5 fruit fly cellular contexts compared by ENCODE assay signal in genomic region chr3L:1342133-1342580, dm6.
TF ChIP-seq lines count a peak whose summit lies in the region.

Gene indra (minus strand): TSS chr3L:1342403.

- TF ChIP-seq CTCF in whole organism, embryonic (GFP tag; optimal IDR thresholded peaks at IDR 0.05; lab: Kevin White, UChicago): no peak

TF ChIP-seq in whole organism, adult, 20 proteins besides CTCF, POLR2A, EP300 and RAD21 (continues in another document):
- peak; percentile 28 for TF ChIP-seq CG33017 (tag; optimal IDR thresholded peaks at IDR 0.05; lab: Kevin White, UChicago)
- TF ChIP-seq Hr96 (GFP tag; optimal IDR thresholded peaks at IDR 0.05; lab: Kevin White, UChicago): no peak
- no peak for TF ChIP-seq CG5204 (GFP tag; optimal IDR thresholded peaks at IDR 0.05; lab: Kevin White, UChicago)
- TF ChIP-seq Crg-1 (GFP tag; optimal IDR thresholded peaks at IDR 0.05; lab: Kevin White, UChicago): peak; percentile 64
- peak; percentile 26 for TF ChIP-seq tj (GFP tag; optimal IDR thresholded peaks at IDR 0.05; lab: Kevin White, UChicago)
- TF ChIP-seq CG11617 (GFP tag; optimal IDR thresholded peaks at IDR 0.05; lab: Kevin White, UChicago): peak; percentile 74
- TF ChIP-seq kay (GFP tag; lab: Kevin White, UChicago; ENCODE audit: borderline replicate concordance): no peak
- peak; percentile 26 for TF ChIP-seq CG1620 (GFP tag; optimal IDR thresholded peaks at IDR 0.05; lab: Kevin White, UChicago)
- peak; percentile 60 for TF ChIP-seq CG12768 (GFP tag; optimal IDR thresholded peaks at IDR 0.05; lab: Kevin White, UChicago)
- TF ChIP-seq cnc (optimal IDR thresholded peaks at IDR 0.05; lab: Kevin White, UChicago): no peak
- no peak for TF ChIP-seq toe (GFP tag; optimal IDR thresholded peaks at IDR 0.05; lab: Kevin White, UChicago)
- peak; percentile 64 for TF ChIP-seq ovo (GFP tag; optimal IDR thresholded peaks at IDR 0.05; lab: Kevin White, UChicago)
- TF ChIP-seq CG7045 (GFP tag; optimal IDR thresholded peaks at IDR 0.05; lab: Kevin White, UChicago): peak; percentile 59
- peak; percentile 38 for TF ChIP-seq pad (GFP tag; optimal IDR thresholded peaks at IDR 0.05; lab: Kevin White, UChicago)
- TF ChIP-seq cic (GFP tag; optimal IDR thresholded peaks at IDR 0.05; lab: Kevin White, UChicago): no peak
- TF ChIP-seq bab1 (GFP tag; optimal IDR thresholded peaks at IDR 0.05; lab: Kevin White, UChicago): peak; percentile 12
- TF ChIP-seq Clk (GFP tag; optimal IDR thresholded peaks at IDR 0.05; lab: Kevin White, UChicago): peak; percentile 31
- TF ChIP-seq CG7101 (tag; optimal IDR thresholded peaks at IDR 0.05; lab: Kevin White, UChicago): peak; percentile 64

TF ChIP-seq in whole organism, embryonic, 481 proteins besides CTCF, POLR2A, EP300 and RAD21 (continues in another document):
- peak; percentile 54 for TF ChIP-seq CG33213 (GFP tag; optimal IDR thresholded peaks at IDR 0.05; lab: Kevin White, UChicago)
- no peak for TF ChIP-seq CG5953 (GFP tag; IDR thresholded peaks at IDR 0.05; lab: Robert Waterston, UW)
- TF ChIP-seq pzg (GFP tag; optimal IDR thresholded peaks at IDR 0.05; lab: Kevin White, UChicago): peak; percentile 75
- peak; percentile 37 for TF ChIP-seq kay (GFP tag; optimal IDR thresholded peaks at IDR 0.05; lab: Kevin White, UChicago)
- TF ChIP-seq Scr (GFP tag; IDR thresholded peaks at IDR 0.05; lab: Robert Waterston, UW; ENCODE audit: partially characterized antibody): peak; percentile 68
- TF ChIP-seq CG5180 (GFP tag; optimal IDR thresholded peaks at IDR 0.05; lab: Kevin White, UChicago): no peak
- no peak for TF ChIP-seq kah (GFP tag; optimal IDR thresholded peaks at IDR 0.05; lab: Kevin White, UChicago)
- peak; percentile 49 for TF ChIP-seq Mes4 (GFP tag; optimal IDR thresholded peaks at IDR 0.05; lab: Kevin White, UChicago)
- peak; percentile 63 for TF ChIP-seq pho (GFP tag; optimal IDR thresholded peaks at IDR 0.05; lab: Kevin White, UChicago)
- no peak; the same call in 1 of the 2 replicates for TF ChIP-seq CG31441 (GFP tag; IDR thresholded peaks at IDR 0.05; lab: Robert Waterston, UW)
- TF ChIP-seq croc (GFP tag; conservative IDR thresholded peaks at IDR 0.05; lab: Robert Waterston, UW): no peak
- TF ChIP-seq CG1602 (GFP tag; optimal IDR thresholded peaks at IDR 0.05; lab: Kevin White, UChicago): peak; percentile 58
- no peak for TF ChIP-seq hkb (optimal IDR thresholded peaks at IDR 0.05; lab: Kevin White, UChicago)
- TF ChIP-seq hkb (GFP tag; IDR thresholded peaks at IDR 0.05; lab: Robert Waterston, UW): no peak; the same call in 1 of the 2 replicates
- TF ChIP-seq B-H1 (GFP tag; IDR thresholded peaks at IDR 0.05; lab: Robert Waterston, UW): no peak
- no peak for TF ChIP-seq Oaz (GFP tag; IDR thresholded peaks at IDR 0.05; lab: Robert Waterston, UW)
- TF ChIP-seq CG2678 (tag; optimal IDR thresholded peaks at IDR 0.05; lab: Kevin White, UChicago): no peak
- TF ChIP-seq CHES-1-like (GFP tag; optimal IDR thresholded peaks at IDR 0.05; lab: Kevin White, UChicago): peak; percentile 74
- TF ChIP-seq abd-A (tag; optimal IDR thresholded peaks at IDR 0.05; lab: Kevin White, UChicago): no peak

TF ChIP-seq in whole organism, prepupa, 60 proteins besides CTCF, POLR2A, EP300 and RAD21 (continues in another document):
- TF ChIP-seq CG8319 (GFP tag; optimal IDR thresholded peaks at IDR 0.05; lab: Kevin White, UChicago) (no peak), Hr38 (GFP tag; optimal IDR thresholded peaks at IDR 0.05; lab: Kevin White, UChicago) (no peak), CG11902 (GFP tag; optimal IDR thresholded peaks at IDR 0.05; lab: Kevin White, UChicago) (peak; percentile 47), CG34406 (GFP tag; optimal IDR thresholded peaks at IDR 0.05; lab: Kevin White, UChicago) (no peak), dsx (GFP tag; optimal IDR thresholded peaks at IDR 0.05; lab: Kevin White, UChicago; ENCODE audit: poor library complexity, severe bottlenecking) (no peak), spab (GFP tag; optimal IDR thresholded peaks at IDR 0.05; lab: Kevin White, UChicago) (no peak), CG9139 (GFP tag; optimal IDR thresholded peaks at IDR 0.05; lab: Kevin White, UChicago) (no peak), CG6276 (GFP tag; optimal IDR thresholded peaks at IDR 0.05; lab: Kevin White, UChicago) (no peak), vri (GFP tag; optimal IDR thresholded peaks at IDR 0.05; lab: Kevin White, UChicago) (peak; percentile 94), CG7368 (GFP tag; optimal IDR thresholded peaks at IDR 0.05; lab: Kevin White, UChicago) (no peak), Met (GFP tag; optimal IDR thresholded peaks at IDR 0.05; lab: Kevin White, UChicago) (no peak), cyc (GFP tag; optimal IDR thresholded peaks at IDR 0.05; lab: Kevin White, UChicago) (peak; percentile 66), CG10631 (GFP tag; optimal IDR thresholded peaks at IDR 0.05; lab: Kevin White, UChicago) (no peak), Ets96B (tag; optimal IDR thresholded peaks at IDR 0.05; lab: Kevin White, UChicago) (peak; percentile 47), Sox15 (GFP tag; optimal IDR thresholded peaks at IDR 0.05; lab: Kevin White, UChicago) (peak; percentile 38), CG11294 (GFP tag; IDR thresholded peaks at IDR 0.05; lab: Robert Waterston, UW) (0 out of 2 replicates have a peak, but pooled peaks have one; percentile 36), Eip78C (GFP tag; lab: Kevin White, UChicago) (peak; percentile 71), Ets21C (GFP tag; optimal IDR thresholded peaks at IDR 0.05; lab: Kevin White, UChicago) (no peak), CG6854 (GFP tag; optimal IDR thresholded peaks at IDR 0.05; lab: Kevin White, UChicago) (no peak), esn (GFP tag; optimal IDR thresholded peaks at IDR 0.05; lab: Kevin White, UChicago) (peak; percentile 76)

TF ChIP-seq in whole organism, pupa, 21 proteins besides CTCF, POLR2A, EP300 and RAD21:
- peak; percentile 38; the same call in 1 of the 2 replicates for TF ChIP-seq Ets98B (GFP tag; IDR thresholded peaks at IDR 0.05; lab: Robert Waterston, UW)
- no peak for TF ChIP-seq CG34367 (tag; optimal IDR thresholded peaks at IDR 0.05; lab: Kevin White, UChicago)
- no peak for TF ChIP-seq Pif1B (GFP tag; optimal IDR thresholded peaks at IDR 0.05; lab: Kevin White, UChicago)
- no peak for TF ChIP-seq CG9948 (tag; optimal IDR thresholded peaks at IDR 0.05; lab: Kevin White, UChicago)
- peak; percentile 32; the same call in 1 of the 2 replicates for TF ChIP-seq rn (GFP tag; IDR thresholded peaks at IDR 0.05; lab: Robert Waterston, UW)
- TF ChIP-seq CG15710 (tag; optimal IDR thresholded peaks at IDR 0.05; lab: Kevin White, UChicago): peak; percentile 54
- no peak for TF ChIP-seq gl (tag; optimal IDR thresholded peaks at IDR 0.05; lab: Kevin White, UChicago)
- no peak for TF ChIP-seq CG10348 (GFP tag; IDR thresholded peaks at IDR 0.05; lab: Robert Waterston, UW)
- TF ChIP-seq Pif1A (GFP tag; optimal IDR thresholded peaks at IDR 0.05; lab: Kevin White, UChicago): no peak
- TF ChIP-seq CG12605 (GFP tag; IDR thresholded peaks at IDR 0.05; lab: Robert Waterston, UW): 0 out of 2 replicates have a peak, but pooled peaks have one; percentile 14
- no peak for TF ChIP-seq D1 (tag; optimal IDR thresholded peaks at IDR 0.05; lab: Kevin White, UChicago)
- TF ChIP-seq EcR (GFP tag; optimal IDR thresholded peaks at IDR 0.05; lab: Kevin White, UChicago): no peak
- TF ChIP-seq CG8159 (tag; optimal IDR thresholded peaks at IDR 0.05; lab: Kevin White, UChicago): no peak
- TF ChIP-seq CG32121 (GFP tag; IDR thresholded peaks at IDR 0.05; lab: Robert Waterston, UW): 0 out of 2 replicates have a peak, but pooled peaks have one; percentile 32
- peak; percentile 41; the same call in 1 of the 3 replicates for TF ChIP-seq CG4496 (GFP tag; IDR thresholded peaks at IDR 0.05; lab: Robert Waterston, UW)
- no peak for TF ChIP-seq Snoo (tag; optimal IDR thresholded peaks at IDR 0.05; lab: Kevin White, UChicago)
- TF ChIP-seq CG17806 (tag; optimal IDR thresholded peaks at IDR 0.05; lab: Kevin White, UChicago): peak; percentile 29
TF ChIP-seq in whole organism, pupa: peak in this region for 7.

TF ChIP-seq in whole organism, wandering third instar larva, 38 proteins besides CTCF, POLR2A, EP300 and RAD21 (continues in another document):
- peak; percentile 31 for TF ChIP-seq psq (GFP tag; optimal IDR thresholded peaks at IDR 0.05; lab: Kevin White, UChicago)
- TF ChIP-seq OdsH (GFP tag; optimal IDR thresholded peaks at IDR 0.05; lab: Kevin White, UChicago): no peak
- TF ChIP-seq Hr78 (GFP tag; optimal IDR thresholded peaks at IDR 0.05; lab: Kevin White, UChicago): no peak
- TF ChIP-seq sage (GFP tag; optimal IDR thresholded peaks at IDR 0.05; lab: Kevin White, UChicago): no peak
- TF ChIP-seq jim (GFP tag; optimal IDR thresholded peaks at IDR 0.05; lab: Kevin White, UChicago): no peak
- TF ChIP-seq CG9705 (GFP tag; optimal IDR thresholded peaks at IDR 0.05; lab: Kevin White, UChicago): peak; percentile 35
- TF ChIP-seq Sp1 (GFP tag; optimal IDR thresholded peaks at IDR 0.05; lab: Kevin White, UChicago): peak; percentile 53
- no peak for TF ChIP-seq Rel (GFP tag; optimal IDR thresholded peaks at IDR 0.05; lab: Kevin White, UChicago)
- peak; percentile 46 for TF ChIP-seq Rel (tag; optimal IDR thresholded peaks at IDR 0.05; lab: Kevin White, UChicago)
- no peak for TF ChIP-seq br (GFP tag; optimal IDR thresholded peaks at IDR 0.05; lab: Kevin White, UChicago)
- peak; percentile 10 for TF ChIP-seq Mio (GFP tag; optimal IDR thresholded peaks at IDR 0.05; lab: Kevin White, UChicago)
- peak; percentile 79 for TF ChIP-seq ey (GFP tag; optimal IDR thresholded peaks at IDR 0.05; lab: Kevin White, UChicago)
- TF ChIP-seq pan (optimal IDR thresholded peaks at IDR 0.05; lab: Kevin White, UChicago): no peak
- TF ChIP-seq sv (GFP tag; optimal IDR thresholded peaks at IDR 0.05; lab: Kevin White, UChicago): peak; percentile 68
- peak; percentile 57 for TF ChIP-seq woc (GFP tag; optimal IDR thresholded peaks at IDR 0.05; lab: Kevin White, UChicago)
- TF ChIP-seq tai (GFP tag; optimal IDR thresholded peaks at IDR 0.05; lab: Kevin White, UChicago): no peak
- no peak for TF ChIP-seq Hnf4 (GFP tag; optimal IDR thresholded peaks at IDR 0.05; lab: Kevin White, UChicago)
- TF ChIP-seq fru (GFP tag; optimal IDR thresholded peaks at IDR 0.05; lab: Kevin White, UChicago): peak; percentile 69
- no peak for TF ChIP-seq CrebA (GFP tag; optimal IDR thresholded peaks at IDR 0.05; lab: Kevin White, UChicago; ENCODE audit: borderline replicate concordance)
- TF ChIP-seq lola (GFP tag; optimal IDR thresholded peaks at IDR 0.05; lab: Kevin White, UChicago): no peak
- no peak for TF ChIP-seq brk (GFP tag; optimal IDR thresholded peaks at IDR 0.05; lab: Kevin White, UChicago)
- peak; percentile 72 for TF ChIP-seq h (GFP tag; optimal IDR thresholded peaks at IDR 0.05; lab: Kevin White, UChicago)
- TF ChIP-seq Hr83 (GFP tag; optimal IDR thresholded peaks at IDR 0.05; lab: Kevin White, UChicago; ENCODE audit: poor library complexity, severe bottlenecking): no peak
- peak; percentile 61 for TF ChIP-seq Myc (optimal IDR thresholded peaks at IDR 0.05; lab: Kevin White, UChicago)
- TF ChIP-seq dsf (GFP tag; optimal IDR thresholded peaks at IDR 0.05; lab: Kevin White, UChicago; ENCODE audit: borderline replicate concordance): no peak
- TF ChIP-seq GATAd (GFP tag; optimal IDR thresholded peaks at IDR 0.05; lab: Kevin White, UChicago): no peak
